Worm (Caenorhabditis elegans): Measurements from ENCODE around the gene B0034.7.
A peak's percentile ranks its signal among the peaks of the same experiment; 100 is the strongest.

B0034.7 gene

DNA sequence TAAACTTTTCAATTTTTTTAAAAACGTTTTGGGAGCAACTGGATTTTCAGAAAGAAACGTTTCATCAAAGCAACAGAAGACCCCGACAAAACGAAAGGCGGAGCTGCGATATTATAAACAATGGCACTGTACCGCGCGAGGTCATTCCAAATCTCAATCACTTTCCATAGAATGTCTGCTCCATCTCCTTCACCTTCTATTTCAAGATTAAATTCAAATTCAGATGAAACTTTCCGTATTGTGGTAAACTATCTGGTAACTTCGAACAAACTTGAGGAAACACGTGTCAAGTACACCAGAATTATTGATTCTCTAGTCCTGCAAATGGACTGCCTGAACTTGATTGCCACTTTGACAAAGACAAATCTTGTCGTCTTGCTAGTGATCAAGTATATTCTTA, 20.6 kb upstream of the B0034.7 start, which contains the start of gene F28B12.6:
Gene F28B12.6 (plus strand): TSS at position 49 of the 400 bp plus-strand sequence.
- TF ChIP-seq ztf-4 (tag; optimal IDR thresholded peaks at IDR 0.05) (no peak), fkh-2 (tag; optimal IDR thresholded peaks at IDR 0.05) (no peak), ztf-11 (tag; optimal IDR thresholded peaks at IDR 0.05) (no peak), ceh-82 (tag; optimal IDR thresholded peaks at IDR 0.05) (no peak), nhr-12 (tag; optimal IDR thresholded peaks at IDR 0.05) (no peak), egl-5 (tag; optimal IDR thresholded peaks at IDR 0.05) (no peak), egl-27 (tag; optimal IDR thresholded peaks at IDR 0.05) (no peak), jun-1 (tag; optimal IDR thresholded peaks at IDR 0.05) (no peak), eor-1 (tag; optimal IDR thresholded peaks at IDR 0.05) (no peak), lin-39 (tag; optimal IDR thresholded peaks at IDR 0.05) (no peak), nhr-237 (tag; optimal IDR thresholded peaks at IDR 0.05) (no peak), fkh-10 (GFP tag; optimal IDR thresholded peaks at IDR 0.05) (no peak), daf-12 (tag; optimal IDR thresholded peaks at IDR 0.05) (no peak), elt-1 (tag; optimal IDR thresholded peaks at IDR 0.05) (no peak)

ce11 chrII:5942593-5942992, 18.8 kb upstream of the B0034.7 start, which contains the start of gene F28B12.1:
TSS of gene F28B12.1 (plus strand) at chrII:5942927.
- peak; percentile 5 for TF ChIP-seq fkh-10 (GFP tag; optimal IDR thresholded peaks at IDR 0.05)
- TF ChIP-seq nfya-1 (tag; optimal IDR thresholded peaks at IDR 0.05; ENCODE audit: insufficient read depth) = peak; percentile 49
- peak; percentile 37 for TF ChIP-seq hmg-11 (tag; optimal IDR thresholded peaks at IDR 0.05)
- no peak for TF ChIP-seq fos-1 (tag; optimal IDR thresholded peaks at IDR 0.05)

DNA sequence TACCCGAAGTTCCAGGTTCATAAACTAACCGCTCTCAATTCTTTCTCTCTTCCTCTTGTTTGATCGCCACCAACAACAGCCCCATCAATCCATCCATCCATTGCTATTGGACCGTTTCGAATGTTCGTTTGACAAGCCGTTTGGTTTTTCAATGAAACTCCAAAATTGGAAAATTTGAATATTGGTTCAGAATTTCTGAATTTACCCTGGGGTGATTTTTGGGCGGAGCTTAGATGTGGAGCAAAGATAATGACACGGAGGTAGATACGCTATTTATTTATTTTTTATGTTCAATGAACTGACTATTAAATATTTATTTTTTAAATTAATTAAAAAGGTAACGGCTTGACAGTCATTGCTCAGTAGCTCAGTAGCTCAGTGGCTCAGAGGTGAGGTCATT, 17.1 kb upstream of the B0034.7 start, which contains the start of gene B0034.2:
Gene B0034.2 (minus strand): TSS at position 101 of the 400 bp plus-strand sequence.
- TF ChIP-seq daf-12 (tag; optimal IDR thresholded peaks at IDR 0.05) = no peak
- no peak for TF ChIP-seq egl-27 (tag; optimal IDR thresholded peaks at IDR 0.05)
- no peak for TF ChIP-seq jun-1 (tag; optimal IDR thresholded peaks at IDR 0.05)
- no peak for TF ChIP-seq nhr-237 (tag; optimal IDR thresholded peaks at IDR 0.05)
- TF ChIP-seq lin-39 (tag; optimal IDR thresholded peaks at IDR 0.05) = no peak
- no peak for TF ChIP-seq fkh-10 (GFP tag; optimal IDR thresholded peaks at IDR 0.05)

DNA sequence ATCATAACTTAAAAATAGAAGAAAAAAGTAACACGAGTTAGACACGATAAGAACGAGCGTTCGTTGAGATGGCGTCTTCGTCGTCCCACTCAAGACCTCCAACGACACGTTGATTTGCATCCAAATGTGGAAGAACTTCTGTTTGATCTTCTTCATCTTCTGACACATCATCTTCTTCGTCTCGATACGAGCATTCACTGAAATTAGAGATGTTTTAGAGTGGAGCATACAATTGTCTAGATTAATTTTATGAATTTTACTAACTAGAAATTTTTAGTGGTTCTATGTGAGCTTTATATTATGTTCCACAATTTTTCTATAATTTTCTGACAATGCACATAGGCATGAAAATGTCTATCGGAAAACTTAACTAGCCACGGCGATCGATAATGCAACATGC, 15.6 kb upstream of the B0034.7 start:
- no peak for TF ChIP-seq fkh-10 (GFP tag; optimal IDR thresholded peaks at IDR 0.05)
- TF ChIP-seq sea-2 (GFP tag; optimal IDR thresholded peaks at IDR 0.05) = no peak
- no peak for TF ChIP-seq fkh-2 (tag; optimal IDR thresholded peaks at IDR 0.05)
- TF ChIP-seq ztf-11 (tag; optimal IDR thresholded peaks at IDR 0.05) = no peak
- TF ChIP-seq hmg-11 (tag; optimal IDR thresholded peaks at IDR 0.05) = no peak
- no peak for TF ChIP-seq egl-27 (tag; optimal IDR thresholded peaks at IDR 0.05)
- no peak for TF ChIP-seq ama-1 (optimal IDR thresholded peaks at IDR 0.05)
- no peak for TF ChIP-seq mdl-1 (tag; optimal IDR thresholded peaks at IDR 0.05)
- no peak for TF ChIP-seq nhr-28 (tag; optimal IDR thresholded peaks at IDR 0.05)
- TF ChIP-seq lin-39 (tag; optimal IDR thresholded peaks at IDR 0.05) = no peak
- no peak for TF ChIP-seq nhr-12 (tag; optimal IDR thresholded peaks at IDR 0.05)
- no peak for TF ChIP-seq fos-1 (tag; optimal IDR thresholded peaks at IDR 0.05)
- TF ChIP-seq jun-1 (tag; optimal IDR thresholded peaks at IDR 0.05) = no peak
- TF ChIP-seq nfya-1 (tag; optimal IDR thresholded peaks at IDR 0.05; ENCODE audit: insufficient read depth) = no peak
- no peak for TF ChIP-seq egl-5 (tag; optimal IDR thresholded peaks at IDR 0.05)
- TF ChIP-seq ceh-9 (tag; optimal IDR thresholded peaks at IDR 0.05) = no peak
- no peak for TF ChIP-seq nhr-67 (tag; optimal IDR thresholded peaks at IDR 0.05)
- no peak for TF ChIP-seq pqm-1 (tag; optimal IDR thresholded peaks at IDR 0.05)
- TF ChIP-seq eor-1 (tag; optimal IDR thresholded peaks at IDR 0.05) = no peak

ce11 chrII:5946438-5946837, 15.0 kb upstream of the B0034.7 start:
- no peak for TF ChIP-seq unc-62 (GFP tag; optimal IDR thresholded peaks at IDR 0.05)
- no peak for TF ChIP-seq nhr-77 (tag; optimal IDR thresholded peaks at IDR 0.05)
- peak; percentile 59 for TF ChIP-seq fkh-10 (GFP tag; optimal IDR thresholded peaks at IDR 0.05)
- TF ChIP-seq aly-2 (tag; optimal IDR thresholded peaks at IDR 0.05) = no peak

DNA sequence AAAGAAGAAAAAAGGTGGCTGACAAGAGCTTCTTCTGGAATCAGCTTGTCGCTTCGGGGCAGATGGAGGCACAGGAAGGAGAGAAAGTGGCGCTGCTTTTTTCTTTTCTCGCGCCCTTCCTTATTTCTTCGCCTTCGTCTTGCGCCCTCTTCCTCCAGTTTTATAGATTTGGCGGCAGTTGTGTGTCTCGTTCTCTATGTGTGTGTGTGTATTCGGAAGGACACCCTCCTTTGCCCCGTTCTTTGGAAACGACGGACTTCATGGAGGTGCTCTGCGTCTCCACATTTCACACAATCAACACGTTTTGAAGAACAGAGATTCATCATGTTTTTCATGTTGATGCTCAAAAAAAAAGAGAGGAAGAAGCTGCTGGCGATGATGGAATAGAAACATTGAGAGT, 12.7 kb upstream of the B0034.7 start:
- TF ChIP-seq aly-2 (tag; optimal IDR thresholded peaks at IDR 0.05) (no peak), fkh-2 (tag; optimal IDR thresholded peaks at IDR 0.05) (no peak), ceh-16 (tag; optimal IDR thresholded peaks at IDR 0.05) (no peak), fkh-10 (GFP tag; optimal IDR thresholded peaks at IDR 0.05) (peak; percentile 72), hmg-11 (tag; optimal IDR thresholded peaks at IDR 0.05) (peak; percentile 40), pqm-1 (tag; optimal IDR thresholded peaks at IDR 0.05) (no peak), nhr-28 (tag; optimal IDR thresholded peaks at IDR 0.05) (no peak), unc-39 (tag; optimal IDR thresholded peaks at IDR 0.05) (no peak), eor-1 (tag; optimal IDR thresholded peaks at IDR 0.05) (no peak), nhr-25 (tag; optimal IDR thresholded peaks at IDR 0.05) (no peak), lin-39 (tag; optimal IDR thresholded peaks at IDR 0.05) (peak; percentile 54), egl-5 (tag; optimal IDR thresholded peaks at IDR 0.05) (peak; percentile 35), nfya-1 (tag; optimal IDR thresholded peaks at IDR 0.05; ENCODE audit: insufficient read depth) (peak; percentile 42), egl-27 (tag; optimal IDR thresholded peaks at IDR 0.05) (no peak), jun-1 (tag; optimal IDR thresholded peaks at IDR 0.05) (no peak), daf-12 (tag; optimal IDR thresholded peaks at IDR 0.05) (no peak), ceh-82 (tag; optimal IDR thresholded peaks at IDR 0.05) (no peak), lin-15B (tag; optimal IDR thresholded peaks at IDR 0.05) (no peak), snpc-4 (tag; optimal IDR thresholded peaks at IDR 0.05) (no peak), sea-2 (GFP tag; optimal IDR thresholded peaks at IDR 0.05) (no peak), fos-1 (tag; optimal IDR thresholded peaks at IDR 0.05) (no peak), elt-1 (tag; optimal IDR thresholded peaks at IDR 0.05) (no peak), nhr-43 (tag; optimal IDR thresholded peaks at IDR 0.05; ENCODE audit: poor library complexity, severe bottlenecking) (no peak), ZK546.5 (tag; optimal IDR thresholded peaks at IDR 0.05) (no peak), nhr-11 (tag; optimal IDR thresholded peaks at IDR 0.05) (peak; percentile 25), skn-1 (tag; optimal IDR thresholded peaks at IDR 0.05) (no peak), ztf-4 (tag; optimal IDR thresholded peaks at IDR 0.05) (no peak), zag-1 (tag; optimal IDR thresholded peaks at IDR 0.05) (no peak), nhr-67 (tag; optimal IDR thresholded peaks at IDR 0.05) (no peak), elt-3 (tag; optimal IDR thresholded peaks at IDR 0.05) (no peak), ceh-9 (tag; optimal IDR thresholded peaks at IDR 0.05) (no peak)
